Fruit fly (Drosophila melanogaster) whole organism, embryonic: ENCODE measurements around the gene Appl.

Experiments
- Awh ChIP-seq: fragments of 200-800 bp; sonication (Bioruptor generic); IDR thresholded peaks from 2 replicates; pipeline ENCODE4, ENCODE4 v1.3.6; 2022; ENCODE audit warnings: missing biosample characterization, missing genetic modification characterization
- CG11504 ChIP-seq: fragments of 200-800 bp; sonication (Bioruptor generic); optimal IDR thresholded peaks from 3 replicates; lab custom pipeline; 2019; ENCODE audit warnings: missing biosample characterization, mild to moderate bottlenecking, missing genetic modification characterization, moderate library complexity
- CG12071 ChIP-seq: fragments of 200-800 bp; sonication (Bioruptor generic); optimal IDR thresholded peaks from 3 replicates; lab custom pipeline; 2018; ENCODE audit warnings: missing biosample characterization, mild to moderate bottlenecking, missing genetic modification characterization
- CG13287 ChIP-seq: fragments of 200-800 bp; sonication (Bioruptor generic); IDR thresholded peaks from 2 replicates; pipeline ENCODE4 v1.3.6; 2022; ENCODE audit warnings: missing biosample characterization, missing genetic modification characterization; ENCODE audit not compliant: partially characterized antibody
- CG13424 ChIP-seq: fragments of 200-800 bp; sonication (Bioruptor generic); optimal IDR thresholded peaks from 2 replicates; lab custom pipeline; 2019; ENCODE audit warnings: missing biosample characterization, mild to moderate bottlenecking, missing genetic modification characterization, moderate library complexity
- CG15073 ChIP-seq: fragments of 200-800 bp; sonication (Bioruptor generic); optimal IDR thresholded peaks from 2 replicates; lab custom pipeline; 2016; ENCODE audit warnings: missing biosample characterization, missing genetic modification characterization
- CG16815 ChIP-seq: fragments of 200-800 bp; sonication (Bioruptor generic); optimal IDR thresholded peaks from 3 replicates; lab custom pipeline; 2017; ENCODE audit warnings: missing biosample characterization, mild to moderate bottlenecking, missing genetic modification characterization
- CG31224 ChIP-seq: fragments of 200-800 bp; sonication (Bioruptor generic); IDR thresholded peaks from 2 replicates; pipeline ENCODE4 v1.3.6; 2022; ENCODE audit warnings: missing biosample characterization, missing genetic modification characterization
- CG3163 ChIP-seq: fragments of 200-800 bp; sonication (Bioruptor generic); optimal IDR thresholded peaks from 3 replicates; lab custom pipeline; 2016; ENCODE audit warnings: missing biosample characterization, missing genetic modification characterization
- CG3726 ChIP-seq: fragments of 200-800 bp; sonication (Bioruptor generic); IDR thresholded peaks from 3 replicates; pipeline ENCODE4, ENCODE4 v1.3.6; 2022; ENCODE audit warnings: missing biosample characterization, missing genetic modification characterization
- CG3847 ChIP-seq: fragments of 200-800 bp; sonication (Bioruptor generic); IDR thresholded peaks from 2 replicates; pipeline ENCODE4 v1.3.6; 2022; ENCODE audit warnings: missing biosample characterization, missing genetic modification characterization
- CG9932 ChIP-seq: fragments of 200-800 bp; sonication (Bioruptor generic); IDR thresholded peaks from 2 replicates; pipeline ENCODE4 v1.3.6; 2022; ENCODE audit warnings: missing biosample characterization, missing genetic modification characterization
- Camta ChIP-seq: fragments of 200-800 bp; sonication (Bioruptor generic); optimal IDR thresholded peaks from 2 replicates; lab custom pipeline; 2016; ENCODE audit warnings: missing biosample characterization, missing genetic modification characterization
- D ChIP-seq, 2 experiments: fragments of 200-800 bp in 1 of 2; fragments of >200 bp in 1 of 2; sonication (Bioruptor generic) in 1 of 2; optimal IDR thresholded peaks; 2 replicates in 1 of 2; 3 replicates in 1 of 2; lab custom pipeline; 2017; ENCODE audit warnings: mild to moderate bottlenecking in 1 of 2, missing biosample characterization in 1 of 2, missing genetic modification characterization in 1 of 2, missing genetic modification reagents in 1 of 2
- D19B ChIP-seq: fragments of 200-800 bp; sonication (Bioruptor generic); optimal IDR thresholded peaks from 2 replicates; lab custom pipeline; 2017; ENCODE audit warnings: missing biosample characterization, mild to moderate bottlenecking, missing genetic modification characterization
- Dek ChIP-seq: fragments of 200-800 bp; sonication (Bioruptor generic); optimal IDR thresholded peaks from 3 replicates; lab custom pipeline; 2019; ENCODE audit warnings: missing biosample characterization, mild to moderate bottlenecking, missing genetic modification characterization, moderate library complexity
- Elba2 ChIP-seq: fragments of 200-800 bp; sonication (Bioruptor generic); optimal IDR thresholded peaks from 3 replicates; lab custom pipeline; 2016; ENCODE audit warnings: missing biosample characterization, missing genetic modification characterization
- Fer3 ChIP-seq: fragments of 200-800 bp; sonication (Bioruptor generic); optimal IDR thresholded peaks from 2 replicates; lab custom pipeline; 2018; ENCODE audit warnings: missing biosample characterization, mild to moderate bottlenecking, missing genetic modification characterization, moderate library complexity
- Gug ChIP-seq: fragments of 200-800 bp; sonication (Bioruptor generic); IDR thresholded peaks from 4 replicates; pipeline ENCODE4 v1.3.6; 2022; ENCODE audit warnings: missing biosample characterization, missing genetic modification characterization
- HHEX ChIP-seq: fragments of 200-800 bp; sonication (Bioruptor generic); optimal IDR thresholded peaks from 3 replicates; lab custom pipeline; 2017; ENCODE audit warnings: missing biosample characterization, mild to moderate bottlenecking, missing genetic modification characterization, missing genetic modification reagents
- HLH54F ChIP-seq: fragments of 200-800 bp; sonication (Bioruptor generic); optimal IDR thresholded peaks from 3 replicates; lab custom pipeline; 2016; ENCODE audit warnings: missing biosample characterization, missing genetic modification characterization
- MTF-1 ChIP-seq: fragments of 200-800 bp; sonication (Bioruptor generic); optimal IDR thresholded peaks from 2 replicates; lab custom pipeline; 2018; ENCODE audit warnings: missing biosample characterization, mild to moderate bottlenecking, missing genetic modification characterization, borderline replicate concordance
- Meics ChIP-seq: fragments of 200-800 bp; sonication (Bioruptor generic); optimal IDR thresholded peaks from 2 replicates; lab custom pipeline; 2017; ENCODE audit warnings: missing biosample characterization, mild to moderate bottlenecking, missing genetic modification characterization
- NC2α ChIP-seq: fragments of 200-800 bp; sonication (Bioruptor generic); optimal IDR thresholded peaks from 2 replicates; lab custom pipeline; 2016; ENCODE audit warnings: missing biosample characterization, missing genetic modification characterization
- Opbp ChIP-seq: fragments of 200-800 bp; sonication (Bioruptor generic); IDR thresholded peaks from 3 replicates; pipeline ENCODE4 v1.3.6; 2022; ENCODE audit warnings: missing biosample characterization, missing genetic modification characterization; ENCODE audit not compliant: partially characterized antibody
- Sry-δ ChIP-seq: fragments of 200-800 bp; sonication (Bioruptor generic); optimal IDR thresholded peaks from 2 replicates; lab custom pipeline; 2016; ENCODE audit warnings: missing biosample characterization, missing genetic modification characterization
- Xbp1 ChIP-seq: fragments of 200-800 bp; sonication (Bioruptor generic); optimal IDR thresholded peaks from 3 replicates; lab custom pipeline; 2016; ENCODE audit warnings: missing biosample characterization, mild to moderate bottlenecking, missing genetic modification characterization
- ash1 ChIP-seq: fragments of 200-800 bp; sonication (Bioruptor generic); optimal IDR thresholded peaks from 2 replicates; lab custom pipeline; 2018; ENCODE audit warnings: missing biosample characterization, mild to moderate bottlenecking, missing genetic modification characterization
- btn ChIP-seq: fragments of 200-800 bp; sonication (Bioruptor generic); optimal IDR thresholded peaks from 2 replicates; lab custom pipeline; 2016; ENCODE audit warnings: missing biosample characterization, missing genetic modification characterization
- danr ChIP-seq: fragments of 200-800 bp; sonication (Bioruptor generic); IDR thresholded peaks from 2 replicates; pipeline ENCODE4 v1.3.6; 2022; ENCODE audit warnings: missing biosample characterization, missing genetic modification characterization
- dmrt11E ChIP-seq: fragments of 200-800 bp; sonication (Bioruptor generic); optimal IDR thresholded peaks from 3 replicates; lab custom pipeline; 2018; ENCODE audit warnings: missing biosample characterization, mild to moderate bottlenecking, missing genetic modification characterization, moderate library complexity
- esg ChIP-seq: fragments of 200-800 bp; sonication (Bioruptor generic); conservative IDR thresholded peaks from 2 replicates; pipeline ENCODE4 v1.3.6; 2022; ENCODE audit warnings: missing biosample characterization, missing genetic modification characterization
- fd64A ChIP-seq: fragments of 200-800 bp; sonication (Bioruptor generic); optimal IDR thresholded peaks from 3 replicates; lab custom pipeline; 2018; ENCODE audit warnings: missing biosample characterization, mild to moderate bottlenecking, missing genetic modification characterization
- gro ChIP-seq: fragments of 200-800 bp; sonication (Bioruptor generic); optimal IDR thresholded peaks from 2 replicates; lab custom pipeline; 2016; ENCODE audit warnings: missing biosample characterization, missing genetic modification characterization
- gt ChIP-seq: fragments of 200-800 bp; sonication (Bioruptor generic); IDR thresholded peaks from 2 replicates; pipeline ENCODE4 v1.3.6; 2022; ENCODE audit warnings: missing biosample characterization, missing genetic modification characterization
- hb ChIP-seq: fragments of 200-800 bp; sonication (Bioruptor generic); IDR thresholded peaks from 3 replicates; pipeline ENCODE4 v1.3.6; 2022; ENCODE audit warnings: missing biosample characterization, missing genetic modification characterization; ENCODE audit not compliant: partially characterized antibody
- lilli ChIP-seq: fragments of 200-800 bp; sonication (Bioruptor generic); optimal IDR thresholded peaks from 3 replicates; lab custom pipeline; 2016; ENCODE audit warnings: missing biosample characterization, missing genetic modification characterization
- lola ChIP-seq, 3 experiments: fragments of >200 bp in 2 of 3; fragments of 200-800 bp in 1 of 3; sonication (Bioruptor generic) in 1 of 3; optimal IDR thresholded peaks; 2 replicates each; lab custom pipeline; 2017 to 2019; ENCODE audit warnings: missing biosample characterization in 3 of 3, missing genetic modification characterization in 3 of 3, mild to moderate bottlenecking in 1 of 3, moderate library complexity in 1 of 3
- mirr ChIP-seq: fragments of 200-800 bp; sonication (Bioruptor generic); optimal IDR thresholded peaks from 3 replicates; lab custom pipeline; 2018; ENCODE audit warnings: missing biosample characterization, mild to moderate bottlenecking, missing genetic modification characterization
- nerfin-1 ChIP-seq: fragments of 200-800 bp; sonication (Bioruptor generic); optimal IDR thresholded peaks from 3 replicates; lab custom pipeline; 2019; ENCODE audit warnings: missing biosample characterization, mild to moderate bottlenecking, missing genetic modification characterization, moderate library complexity
- nerfin-2 ChIP-seq: fragments of 200-800 bp; sonication (Bioruptor generic); IDR thresholded peaks from 2 replicates; pipeline ENCODE4 v1.3.6; 2022; ENCODE audit warnings: missing biosample characterization, missing genetic modification characterization; ENCODE audit not compliant: partially characterized antibody
- otp ChIP-seq: fragments of 200-800 bp; sonication (Bioruptor generic); IDR thresholded peaks from 3 replicates; pipeline ENCODE4, ENCODE4 v1.3.6; 2022; ENCODE audit warnings: missing biosample characterization, missing genetic modification characterization
- peb ChIP-seq: fragments of 200-800 bp; sonication (Bioruptor generic); IDR thresholded peaks from 2 replicates; pipeline ENCODE4 v1.3.6; 2022; ENCODE audit warnings: missing biosample characterization, missing genetic modification characterization
- prd ChIP-seq, 3 experiments: fragments of >200 bp in 2 of 3; fragments of 200-800 bp in 1 of 3; sonication (Bioruptor generic) in 1 of 3; optimal IDR thresholded peaks in 2 of 3; IDR thresholded peaks in 1 of 3; 2 replicates in 2 of 3; 3 replicates in 1 of 3; pipeline versions ENCODE4 v1.3.6 to Lab custom; 2017 to 2022; ENCODE audit warnings: missing biosample characterization in 1 of 3, missing genetic modification characterization in 1 of 3
- sens ChIP-seq: fragments of 200-800 bp; sonication (Bioruptor generic); peaks from one replicate; lab custom pipeline; 2016; ENCODE audit warnings: missing biosample characterization, missing genetic modification characterization
- slp2 ChIP-seq: fragments of 200-800 bp; sonication (Bioruptor generic); optimal IDR thresholded peaks from 2 replicates; lab custom pipeline; 2016; ENCODE audit warnings: missing biosample characterization, missing genetic modification characterization
- tup ChIP-seq: fragments of 200-800 bp; sonication (Bioruptor generic); optimal IDR thresholded peaks from 2 replicates; lab custom pipeline; 2016; ENCODE audit warnings: missing biosample characterization, mild to moderate bottlenecking, missing genetic modification characterization, moderate library complexity
- zen ChIP-seq: fragments of 200-800 bp; sonication (Bioruptor generic); optimal IDR thresholded peaks from 3 replicates; lab custom pipeline; 2018; ENCODE audit warnings: missing biosample characterization, mild to moderate bottlenecking, missing genetic modification characterization, moderate library complexity

Gene Appl

dm6 chrX:499589-500041, 30.7 kb upstream of the Appl start (continued):
- peak; percentile 85 for TF ChIP-seq Fer3 (tag; lab: Kevin White, UChicago)
- TF ChIP-seq dmrt11E: peak; percentile 47
- TF ChIP-seq peb (GFP tag; lab: Robert Waterston, UW): 0 out of 2 replicates have a peak, but pooled peaks have one; percentile 25
- no peak for TF ChIP-seq CG15073 (GFP tag; lab: Kevin White, UChicago)
- TF ChIP-seq CG11504 (tag; lab: Kevin White, UChicago): no peak
- peak; percentile 61 for TF ChIP-seq MTF-1 (GFP tag; lab: Kevin White, UChicago)
- TF ChIP-seq CG9932 (GFP tag; lab: Robert Waterston, UW): peak; percentile 67
- no peak for TF ChIP-seq gt (GFP tag; lab: Robert Waterston, UW)
- peak; percentile 80 for TF ChIP-seq mirr (GFP tag; lab: Kevin White, UChicago)
- peak; percentile 44; the same call in 1 of the 2 replicates for TF ChIP-seq CG31224 (GFP tag; lab: Robert Waterston, UW)
- TF ChIP-seq CG12071 (GFP tag; lab: Kevin White, UChicago): peak; percentile 86
- peak; percentile 68 for TF ChIP-seq Camta (GFP tag; lab: Kevin White, UChicago)
- TF ChIP-seq nerfin-2 (GFP tag; lab: Robert Waterston, UW): 0 out of 2 replicates have a peak, but pooled peaks have one; percentile 19
- peak; percentile 18 for TF ChIP-seq CG13287 (GFP tag; lab: Robert Waterston, UW)
- peak; percentile 37; the same call in 1 of the 4 replicates for TF ChIP-seq Gug
- TF ChIP-seq D (optimal IDR thresholded peaks at IDR 0.05; lab: Kevin White, UChicago): no peak
- TF ChIP-seq D (GFP tag; optimal IDR thresholded peaks at IDR 0.05; lab: Kevin White, UChicago): peak; percentile 71
- TF ChIP-seq Meics: peak; percentile 92
- peak; percentile 23; the same call in 1 of the 2 replicates for TF ChIP-seq esg
- TF ChIP-seq zen (tag; lab: Kevin White, UChicago): peak; percentile 20
- TF ChIP-seq NC2α (GFP tag; lab: Kevin White, UChicago): peak; percentile 68
- TF ChIP-seq sens (GFP tag; lab: Kevin White, UChicago): peak; percentile 92
- TF ChIP-seq D19B: peak; percentile 77
- TF ChIP-seq HHEX (GFP tag; lab: Kevin White, UChicago): peak; percentile 90
- TF ChIP-seq nerfin-1: peak; percentile 74
- TF ChIP-seq Awh (GFP tag; lab: Robert Waterston, UW): peak; percentile 77
- TF ChIP-seq danr: peak; percentile 60; the same call in 1 of the 2 replicates
- peak; percentile 78 for TF ChIP-seq otp
- TF ChIP-seq hb (GFP tag; lab: Robert Waterston, UW): no peak
- no peak for TF ChIP-seq Elba2 (GFP tag; lab: Kevin White, UChicago)
- peak; percentile 74 for TF ChIP-seq CG3847
- TF ChIP-seq lola (GFP tag; optimal IDR thresholded peaks at IDR 0.05; lab: Kevin White, UChicago): peak in 1 of 3 experiments; percentile 54
- TF ChIP-seq CG3163 (GFP tag; lab: Kevin White, UChicago): peak; percentile 63
- peak; percentile 10 for TF ChIP-seq ash1 (GFP tag; lab: Kevin White, UChicago)
- TF ChIP-seq Xbp1 (GFP tag; lab: Kevin White, UChicago): peak; percentile 71
- peak; percentile 61 for TF ChIP-seq tup
- TF ChIP-seq Opbp (GFP tag; lab: Robert Waterston, UW): 0 out of 3 replicates have a peak, but pooled peaks have one; percentile 8
- peak; percentile 54 for TF ChIP-seq btn (GFP tag; lab: Kevin White, UChicago)
- peak; percentile 92 for TF ChIP-seq gro (GFP tag; lab: Kevin White, UChicago)
- TF ChIP-seq prd (optimal IDR thresholded peaks at IDR 0.05; lab: Kevin White, UChicago): no peak
- peak; percentile 72 for TF ChIP-seq prd (GFP tag; IDR thresholded peaks at IDR 0.05; lab: Robert Waterston, UW)
- TF ChIP-seq slp2 (GFP tag; lab: Kevin White, UChicago): peak; percentile 59
- TF ChIP-seq Dek (tag; lab: Kevin White, UChicago): peak; percentile 86
- TF ChIP-seq lilli (GFP tag; lab: Kevin White, UChicago): peak; percentile 84
- TF ChIP-seq Sry-δ (GFP tag; lab: Kevin White, UChicago): peak; percentile 39
- TF ChIP-seq HLH54F (GFP tag; lab: Kevin White, UChicago): peak; percentile 80
- peak; percentile 69 for TF ChIP-seq fd64A (GFP tag; lab: Kevin White, UChicago)
- TF ChIP-seq CG16815: peak; percentile 57
- TF ChIP-seq CG3726 (GFP tag; lab: Robert Waterston, UW): no peak
- peak; percentile 84 for TF ChIP-seq CG13424 (tag; lab: Kevin White, UChicago)
